Fruit fly (Drosophila melanogaster) whole organism, wandering third instar larva: ENCODE results near the gene CG42263.

Experiments
- Abd-B ChIP-seq: fragments of >200 bp; optimal IDR thresholded peaks from 2 replicates; lab custom pipeline; 2017; ENCODE audit warnings: missing biosample characterization, missing genetic modification characterization
- CG9705 ChIP-seq: fragments of 200-800 bp; sonication (Bioruptor generic); optimal IDR thresholded peaks from 2 replicates; lab custom pipeline; 2018; ENCODE audit warnings: missing biosample characterization, mild to moderate bottlenecking, missing genetic modification characterization
- Dfd ChIP-seq: fragments of >200 bp; optimal IDR thresholded peaks from 2 replicates; lab custom pipeline; 2017; ENCODE audit warnings: missing biosample characterization, missing genetic modification characterization
- Dif ChIP-seq: fragments of 200-275, 200-300 bp; sonication (Bioruptor generic); optimal IDR thresholded peaks from 2 replicates; lab custom pipeline; 2018; ENCODE audit warnings: missing biosample characterization, missing genetic modification characterization; ENCODE audit not compliant: partially characterized antibody
- GATAd ChIP-seq: sonication (Bioruptor generic); optimal IDR thresholded peaks from 2 replicates; lab custom pipeline; 2016; ENCODE audit warnings: missing biosample characterization, missing genetic modification characterization
- HLH106 ChIP-seq: fragments of 200-800 bp; optimal IDR thresholded peaks from 3 replicates; lab custom pipeline; 2019; ENCODE audit warnings: missing biosample characterization, mild to moderate bottlenecking, missing genetic modification characterization, moderate library complexity
- Hnf4 ChIP-seq: fragments of 200-800 bp; sonication (Bioruptor generic); optimal IDR thresholded peaks from 2 replicates; lab custom pipeline; 2016; ENCODE audit warnings: missing biosample characterization, mild to moderate bottlenecking, missing genetic modification characterization
- Hr78 ChIP-seq: fragments of >200 bp; optimal IDR thresholded peaks from 2 replicates; lab custom pipeline; 2017; ENCODE audit warnings: missing biosample characterization, missing genetic modification characterization
- Hr83 ChIP-seq: fragments of 200-300 bp; sonication (Bioruptor generic); optimal IDR thresholded peaks from 2 replicates; lab custom pipeline; 2016; ENCODE audit warnings: missing biosample characterization, mild to moderate bottlenecking, missing genetic modification characterization, moderate library complexity; ENCODE audit not compliant: poor library complexity, severe bottlenecking
- Jra ChIP-seq: sonication (Bioruptor generic); optimal IDR thresholded peaks from 2 replicates; lab custom pipeline; 2016; ENCODE audit warnings: missing biosample characterization, missing genetic modification characterization
- Mio ChIP-seq: sonication (Bioruptor generic); optimal IDR thresholded peaks from 2 replicates; lab custom pipeline; 2016; ENCODE audit warnings: missing biosample characterization, missing genetic modification characterization
- Myc ChIP-seq: fragments of >200 bp; optimal IDR thresholded peaks from 2 replicates; lab custom pipeline; 2017
- OdsH ChIP-seq: fragments of 200-800 bp; sonication (Bioruptor generic); optimal IDR thresholded peaks from 2 replicates; lab custom pipeline; 2016; ENCODE audit warnings: missing biosample characterization, mild to moderate bottlenecking, missing genetic modification characterization
- Rel ChIP-seq, 2 experiments: fragments of 200-800 bp; sonication (Bioruptor generic) in 1 of 2; optimal IDR thresholded peaks; 2 replicates in 1 of 2; 3 replicates in 1 of 2; lab custom pipeline; 2016 to 2019; ENCODE audit warnings: mild to moderate bottlenecking in 2 of 2, missing biosample characterization in 2 of 2, missing genetic modification characterization in 2 of 2, moderate library complexity in 1 of 2
- Vsx2 ChIP-seq: fragments of 200-300, 225-300 bp; sonication (Bioruptor generic); optimal IDR thresholded peaks from 2 replicates; lab custom pipeline; 2018; ENCODE audit warnings: missing biosample characterization, missing genetic modification characterization; ENCODE audit not compliant: partially characterized antibody
- br ChIP-seq: fragments of 200-800 bp; sonication (Bioruptor generic); optimal IDR thresholded peaks from 2 replicates; lab custom pipeline; 2016; ENCODE audit warnings: missing biosample characterization, missing genetic modification characterization
- brk ChIP-seq: fragments of 200-800 bp; sonication (Bioruptor generic); optimal IDR thresholded peaks from 2 replicates; lab custom pipeline; 2016; ENCODE audit warnings: missing biosample characterization, mild to moderate bottlenecking, missing genetic modification characterization
- dl ChIP-seq, 2 experiments: fragments of 175-275, 200-275 bp in 1 of 2; fragments of 200-275 bp in 1 of 2; sonication (Bioruptor generic); optimal IDR thresholded peaks; lab custom pipeline; 2018; ENCODE audit warnings: mild to moderate bottlenecking in 2 of 2, missing biosample characterization in 2 of 2, missing genetic modification characterization in 2 of 2, moderate library complexity in 2 of 2; ENCODE audit not compliant: partially characterized antibody in 2 of 2, insufficient read depth in 1 of 2
- dmrt93B ChIP-seq: fragments of 200-800 bp; sonication (Bioruptor generic); optimal IDR thresholded peaks from 2 replicates; lab custom pipeline; 2018; ENCODE audit warnings: missing biosample characterization, mild to moderate bottlenecking, missing genetic modification characterization
- dsf ChIP-seq: sonication (Bioruptor generic); optimal IDR thresholded peaks from 2 replicates; lab custom pipeline; 2016; ENCODE audit warnings: missing biosample characterization, missing genetic modification characterization, borderline replicate concordance
- ey ChIP-seq: fragments of 200-800 bp; sonication (Bioruptor generic); optimal IDR thresholded peaks from 2 replicates; lab custom pipeline; 2016; ENCODE audit warnings: missing biosample characterization, missing genetic modification characterization
- foxo ChIP-seq, 2 experiments: fragments of 200-800 bp; sonication (Bioruptor generic); optimal IDR thresholded peaks; 2 replicates in 1 of 2; 3 replicates in 1 of 2; lab custom pipeline; 2016 to 2017; ENCODE audit warnings: missing biosample characterization in 2 of 2, missing genetic modification characterization in 2 of 2
- fru ChIP-seq: fragments of 200-800 bp; sonication (Bioruptor generic); optimal IDR thresholded peaks from 3 replicates; lab custom pipeline; 2016; ENCODE audit warnings: missing biosample characterization, mild to moderate bottlenecking, missing genetic modification characterization
- h ChIP-seq: fragments of 200-800 bp; sonication (Bioruptor generic); optimal IDR thresholded peaks from 3 replicates; lab custom pipeline; 2016; ENCODE audit warnings: missing biosample characterization, mild to moderate bottlenecking, missing genetic modification characterization
- jim ChIP-seq: fragments of 175-275, 200-325 bp; sonication (Bioruptor generic); optimal IDR thresholded peaks from 2 replicates; lab custom pipeline; 2016; ENCODE audit warnings: missing biosample characterization, mild to moderate bottlenecking, missing genetic modification characterization
- lola ChIP-seq: fragments of >200 bp; optimal IDR thresholded peaks from 2 replicates; lab custom pipeline; 2017; ENCODE audit warnings: missing biosample characterization, missing genetic modification characterization
- pan ChIP-seq: fragments of >200 bp; optimal IDR thresholded peaks from 2 replicates; lab custom pipeline; 2017
- psq ChIP-seq: fragments of 200-800 bp; sonication (Bioruptor generic); optimal IDR thresholded peaks from 3 replicates; lab custom pipeline; 2017; ENCODE audit warnings: missing biosample characterization, mild to moderate bottlenecking, missing genetic modification characterization, moderate library complexity
- rgr ChIP-seq: fragments of 200-800 bp; sonication (Bioruptor generic); optimal IDR thresholded peaks from 3 replicates; lab custom pipeline; 2016; ENCODE audit warnings: missing biosample characterization, mild to moderate bottlenecking, missing genetic modification characterization
- sage ChIP-seq: fragments of 200-800 bp; sonication (Bioruptor generic); optimal IDR thresholded peaks from 2 replicates; lab custom pipeline; 2016; ENCODE audit warnings: missing biosample characterization, mild to moderate bottlenecking, missing genetic modification characterization
- sv ChIP-seq: fragments of 200-800 bp; sonication (Bioruptor generic); optimal IDR thresholded peaks from 3 replicates; lab custom pipeline; 2016; ENCODE audit warnings: missing biosample characterization, missing genetic modification characterization
- tai ChIP-seq: sonication (Bioruptor generic); optimal IDR thresholded peaks from 2 replicates; lab custom pipeline; 2016; ENCODE audit warnings: missing biosample characterization, missing genetic modification characterization
- usp ChIP-seq: fragments of >200 bp; optimal IDR thresholded peaks from 2 replicates; lab custom pipeline; 2017; ENCODE audit warnings: missing biosample characterization, missing genetic modification characterization
- woc ChIP-seq: sonication (Bioruptor generic); optimal IDR thresholded peaks from 2 replicates; lab custom pipeline; 2016; ENCODE audit warnings: missing biosample characterization, mild to moderate bottlenecking, missing genetic modification characterization

The CG42263 gene

DNA sequence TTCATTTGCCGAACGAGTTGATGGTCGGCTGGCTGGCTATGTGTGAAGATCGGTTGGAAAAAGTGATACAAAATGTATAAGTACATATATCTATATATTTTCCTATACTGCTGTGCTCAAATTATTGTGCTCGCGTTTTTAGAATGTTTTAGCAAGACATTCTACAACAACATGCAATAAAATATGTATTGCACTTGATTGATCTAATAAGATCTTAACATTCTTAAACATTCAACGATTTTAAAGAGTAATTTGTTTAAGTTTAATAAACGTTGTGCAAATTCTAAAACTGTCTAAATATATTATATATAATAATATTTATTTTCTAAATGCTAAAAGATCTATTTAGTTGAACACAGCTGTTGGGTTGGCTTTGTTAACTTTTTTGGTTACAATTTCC lies 15.2 kb downstream of the CG42263 start:
- TF ChIP-seq Hnf4 (GFP tag; lab: Kevin White, UChicago) (no peak), lola (GFP tag; lab: Kevin White, UChicago) (no peak), GATAd (GFP tag; lab: Kevin White, UChicago) (no peak), jim (no peak), CG9705 (GFP tag; lab: Kevin White, UChicago) (no peak), ey (no peak), dsf (no peak), brk (no peak), Abd-B (GFP tag; lab: Kevin White, UChicago) (no peak), tai (GFP tag; lab: Kevin White, UChicago) (no peak), dl (GFP tag; optimal IDR thresholded peaks at IDR 0.05; lab: Kevin White, UChicago; ENCODE audit: insufficient read depth in 1 of 2, partially characterized antibody in 2 of 2) (no peak), woc (GFP tag; lab: Kevin White, UChicago) (no peak)

- TF ChIP-seq pan, result no peak
- TF ChIP-seq Hr83 (GFP tag; lab: Kevin White, UChicago), result peak; percentile 11
- TF ChIP-seq Dif (GFP tag; lab: Kevin White, UChicago), result peak; percentile 38
- no peak for TF ChIP-seq sage (GFP tag; lab: Kevin White, UChicago)
- TF ChIP-seq Myc (lab: Kevin White, UChicago), result peak; percentile 51
- TF ChIP-seq h (GFP tag; lab: Kevin White, UChicago), result peak; percentile 0
Measured at dm6 chr3L:19939024-19939423, 16.6 kb downstream of the CG42263 start, which contains the start of gene Ac76E. TSS of gene Ac76E (plus strand) at chr3L:19939287.

DNA sequence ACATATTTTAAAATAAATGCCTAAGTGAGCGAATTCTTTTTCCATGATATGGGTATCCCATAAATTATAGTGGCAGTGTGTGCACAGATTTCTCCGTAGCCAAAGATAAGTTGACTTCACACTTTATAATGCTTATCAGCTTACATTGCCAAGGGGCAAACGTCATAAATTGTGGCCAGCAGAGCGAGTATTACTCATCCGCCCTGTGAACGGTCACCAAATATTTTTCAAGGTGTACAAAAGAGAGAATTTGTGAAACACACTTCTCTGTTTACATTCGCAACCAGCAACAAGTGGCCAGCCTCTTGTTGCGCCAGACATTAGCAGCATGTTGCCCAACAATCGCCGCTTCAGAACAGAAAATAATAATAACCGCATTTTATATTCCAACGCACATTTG lies 22.7 kb downstream of the CG42263 start:
- TF ChIP-seq Hr83 (GFP tag; lab: Kevin White, UChicago) (peak; percentile 83), Myc (lab: Kevin White, UChicago) (no peak), fru (GFP tag; lab: Kevin White, UChicago) (peak; percentile 5), sv (no peak), rgr (peak; percentile 38), OdsH (GFP tag; lab: Kevin White, UChicago) (peak; percentile 51), foxo (GFP tag; optimal IDR thresholded peaks at IDR 0.05; lab: Kevin White, UChicago) (peak in 1 of 2 experiments; percentile 28), usp (GFP tag; lab: Kevin White, UChicago) (no peak), tai (GFP tag; lab: Kevin White, UChicago) (no peak), Jra (peak; percentile 46), br (GFP tag; lab: Kevin White, UChicago) (peak; percentile 13), Hnf4 (GFP tag; lab: Kevin White, UChicago) (peak; percentile 61), h (GFP tag; lab: Kevin White, UChicago) (peak; percentile 32), HLH106 (tag; lab: Kevin White, UChicago) (no peak), Rel (GFP tag; optimal IDR thresholded peaks at IDR 0.05; lab: Kevin White, UChicago) (no peak), Rel (tag; optimal IDR thresholded peaks at IDR 0.05; lab: Kevin White, UChicago) (no peak)

DNA sequence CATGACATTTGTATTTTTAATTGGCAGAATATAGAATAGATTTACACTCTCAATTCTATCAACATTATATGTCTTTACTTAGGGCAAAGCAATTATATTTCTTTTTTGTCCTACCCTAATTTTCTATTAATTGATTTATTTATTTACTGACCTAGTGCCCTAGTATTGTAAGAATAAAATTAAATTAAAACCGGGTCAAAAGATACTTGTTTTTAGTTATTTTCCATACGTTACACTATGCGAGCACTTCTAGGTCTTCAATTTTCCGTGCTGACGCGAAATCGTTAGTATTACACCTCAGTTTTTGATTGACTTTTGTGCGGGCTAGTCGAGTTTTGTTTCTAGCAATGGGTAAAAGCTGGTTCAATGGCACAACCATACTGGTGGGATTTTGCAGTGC lies 24.2 kb downstream of the CG42263 start, which contains the start of gene CG46462:
Gene CG46462, plus strand, starts transcription at position 301 of the 400 bp plus-strand sequence.
- no peak for TF ChIP-seq psq (GFP tag; lab: Kevin White, UChicago)
- no peak for TF ChIP-seq Dfd (GFP tag; lab: Kevin White, UChicago)
- TF ChIP-seq Hr78 (GFP tag; lab: Kevin White, UChicago), result no peak
- TF ChIP-seq foxo (GFP tag; optimal IDR thresholded peaks at IDR 0.05; lab: Kevin White, UChicago), result no peak
- TF ChIP-seq dmrt93B (GFP tag; lab: Kevin White, UChicago), result no peak
- no peak for TF ChIP-seq Vsx2 (GFP tag; lab: Kevin White, UChicago)
- TF ChIP-seq ey, result no peak
- TF ChIP-seq jim, result no peak
- no peak for TF ChIP-seq brk
- no peak for TF ChIP-seq Mio (GFP tag; lab: Kevin White, UChicago)
